Worm (Caenorhabditis elegans): Measurements from ENCODE around the gene rps-9.

The rps-9 gene

DNA sequence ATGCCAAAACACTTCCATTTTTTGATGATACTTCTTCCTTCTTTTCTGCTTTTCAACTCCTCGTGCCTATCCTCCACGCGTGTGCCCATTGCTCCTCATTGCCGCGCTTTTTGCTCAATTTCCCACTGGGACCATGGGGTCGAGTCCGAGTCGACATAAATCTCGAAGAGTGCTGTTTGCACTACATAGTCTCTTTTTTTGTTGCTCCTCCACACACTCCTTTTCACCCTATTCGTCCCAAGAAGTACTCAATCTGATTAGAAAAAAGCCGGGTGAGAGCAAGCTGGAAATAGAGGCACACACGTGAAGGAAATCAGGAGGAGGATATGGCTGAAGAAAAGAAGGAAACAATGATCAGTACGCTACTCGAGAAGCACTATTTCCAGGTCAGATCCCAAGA, 16.4 kb upstream of the rps-9 start, which contains the start of gene arrd-6:
TSS of gene arrd-6 (plus strand) at position 169 of the 400 bp plus-strand sequence.
- TF ChIP-seq nhr-76 (tag; optimal IDR thresholded peaks at IDR 0.05) (no peak), sup-37 (GFP tag; optimal IDR thresholded peaks at IDR 0.05) (no peak), mdl-1 (tag; optimal IDR thresholded peaks at IDR 0.05) (no peak), hpl-2 (GFP tag; optimal IDR thresholded peaks at IDR 0.05) (no peak), nhr-71 (tag; optimal IDR thresholded peaks at IDR 0.05) (no peak), lin-14 (GFP tag; optimal IDR thresholded peaks at IDR 0.05) (peak; percentile 64), hlh-4 (tag; optimal IDR thresholded peaks at IDR 0.05) (no peak), lin-35 (GFP tag; optimal IDR thresholded peaks at IDR 0.05) (no peak)

DNA sequence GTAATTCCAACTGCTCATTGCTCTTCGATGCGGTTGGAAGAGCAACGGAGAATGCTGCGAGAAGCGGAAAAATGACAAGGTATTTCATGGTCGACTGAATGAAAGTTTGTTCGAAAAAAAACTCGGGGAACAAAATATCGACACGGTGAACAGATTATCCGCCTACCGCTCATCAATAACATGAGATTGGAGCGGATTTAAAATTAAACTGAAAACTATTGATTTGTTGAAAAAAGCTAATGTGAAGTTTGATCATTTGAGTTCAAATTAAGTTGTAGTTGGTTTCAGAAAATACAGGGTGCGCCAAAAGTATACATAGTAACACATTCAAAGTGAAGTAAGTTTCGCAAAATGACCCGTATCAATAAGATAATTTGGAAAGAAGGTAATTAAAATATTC, 14.0 kb upstream of the rps-9 start, which contains the start of gene F40F8.4:
TSS of gene F40F8.4 (minus strand) at position 101 of the 400 bp plus-strand sequence.
- TF ChIP-seq tlp-1 (tag; optimal IDR thresholded peaks at IDR 0.05) (no peak), sup-37 (GFP tag; optimal IDR thresholded peaks at IDR 0.05) (no peak), ceh-90 (tag; optimal IDR thresholded peaks at IDR 0.05) (no peak), nhr-76 (tag; optimal IDR thresholded peaks at IDR 0.05) (no peak), ceh-88 (GFP tag; IDR thresholded peaks at IDR 0.05) (no peak), egl-27 (tag; optimal IDR thresholded peaks at IDR 0.05) (no peak), nhr-237 (tag; optimal IDR thresholded peaks at IDR 0.05) (no peak), mef-2 (tag; optimal IDR thresholded peaks at IDR 0.05) (no peak), mep-1 (tag; optimal IDR thresholded peaks at IDR 0.05) (no peak), unc-30 (tag; optimal IDR thresholded peaks at IDR 0.05) (no peak), ceh-82 (tag; optimal IDR thresholded peaks at IDR 0.05) (no peak), lin-15B (tag; optimal IDR thresholded peaks at IDR 0.05) (no peak), elt-3 (tag; optimal IDR thresholded peaks at IDR 0.05) (no peak), nhr-85 (tag) (no peak)

DNA sequence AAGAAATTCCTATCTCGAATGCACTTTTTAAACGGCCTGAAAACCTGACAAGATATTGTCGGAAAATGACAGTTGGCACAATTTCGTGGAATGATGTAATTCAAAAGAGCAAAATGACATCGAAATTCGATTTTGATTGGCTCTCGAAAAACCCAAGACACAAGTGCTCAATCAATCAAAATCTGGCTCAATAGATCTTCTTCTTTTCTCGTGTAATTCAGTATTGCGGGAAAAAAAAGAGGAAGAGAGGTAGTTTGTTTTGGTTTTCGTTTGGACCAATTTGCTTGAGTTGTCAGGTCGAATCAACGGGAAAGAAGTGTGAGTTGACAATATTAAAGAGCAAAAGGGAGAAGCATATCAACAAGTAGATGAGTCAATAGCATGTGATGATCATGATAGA, 9.6 kb upstream of the rps-9 start:
- TF ChIP-seq mab-9 (GFP tag; IDR thresholded peaks at IDR 0.05): no peak
- no peak for TF ChIP-seq fkh-10 (GFP tag; optimal IDR thresholded peaks at IDR 0.05)
- no peak for TF ChIP-seq zag-1 (tag; optimal IDR thresholded peaks at IDR 0.05)
- TF ChIP-seq hlh-17 (GFP tag; optimal IDR thresholded peaks at IDR 0.05; ENCODE audit: borderline replicate concordance): no peak
- TF ChIP-seq hlh-4 (tag; optimal IDR thresholded peaks at IDR 0.05): no peak
- TF ChIP-seq pqm-1 (tag; optimal IDR thresholded peaks at IDR 0.05): no peak
- no peak for TF ChIP-seq ceh-82 (tag; optimal IDR thresholded peaks at IDR 0.05)
- TF ChIP-seq elt-3 (tag; optimal IDR thresholded peaks at IDR 0.05): no peak
- peak in 1 of 2 experiments; percentile 13 for TF ChIP-seq lin-35 (GFP tag; optimal IDR thresholded peaks at IDR 0.05)
- TF ChIP-seq alr-1 (tag; optimal IDR thresholded peaks at IDR 0.05; ENCODE audit: borderline replicate concordance): no peak
- TF ChIP-seq isw-1 (GFP tag; IDR thresholded peaks at IDR 0.05): no peak
- peak; percentile 66 for TF ChIP-seq rnt-1 (tag; optimal IDR thresholded peaks at IDR 0.05)
- TF ChIP-seq mef-2 (tag; optimal IDR thresholded peaks at IDR 0.05): no peak
- no peak for TF ChIP-seq unc-98 (GFP tag; IDR thresholded peaks at IDR 0.05)
- no peak for TF ChIP-seq ztf-11 (tag; optimal IDR thresholded peaks at IDR 0.05)
- TF ChIP-seq ces-1 (GFP tag; optimal IDR thresholded peaks at IDR 0.05): no peak
- TF ChIP-seq lsy-2 (tag; optimal IDR thresholded peaks at IDR 0.05): peak; percentile 31 to 57
- 0 out of 2 replicates have a peak, but pooled peaks have one; percentile 24 for TF ChIP-seq nhr-19 (GFP tag; conservative IDR thresholded peaks at IDR 0.05)
- TF ChIP-seq vab-15 (tag; optimal IDR thresholded peaks at IDR 0.05): peak; percentile 22
- TF ChIP-seq nhr-28 (tag; optimal IDR thresholded peaks at IDR 0.05): no peak
- TF ChIP-seq lin-14 (GFP tag; optimal IDR thresholded peaks at IDR 0.05): peak; percentile 74
- TF ChIP-seq ama-1 (optimal IDR thresholded peaks at IDR 0.05): no peak
- TF ChIP-seq skn-1 (tag; optimal IDR thresholded peaks at IDR 0.05): no peak
- TF ChIP-seq lin-13 (GFP tag; optimal IDR thresholded peaks at IDR 0.05): no peak
- no peak for TF ChIP-seq tbx-2 (tag; optimal IDR thresholded peaks at IDR 0.05)
- no peak for TF ChIP-seq efl-3 (GFP tag; optimal IDR thresholded peaks at IDR 0.05)
- TF ChIP-seq mdl-1 (tag; optimal IDR thresholded peaks at IDR 0.05): no peak
- no peak for TF ChIP-seq Y116A8C.19 (tag; optimal IDR thresholded peaks at IDR 0.05; ENCODE audit: borderline replicate concordance)
- TF ChIP-seq sup-37 (GFP tag; optimal IDR thresholded peaks at IDR 0.05): no peak
- TF ChIP-seq blmp-1 (tag; optimal IDR thresholded peaks at IDR 0.05): no peak
- TF ChIP-seq zip-4 (GFP tag; optimal IDR thresholded peaks at IDR 0.05): no peak
- peak in 1 of 2 experiments; percentile 4 for TF ChIP-seq efl-1 (optimal IDR thresholded peaks at IDR 0.05)
- TF ChIP-seq efl-1 (GFP tag; optimal IDR thresholded peaks at IDR 0.05 in 1 of 2): peak in 1 of 2 experiments; percentile 85
- no peak for TF ChIP-seq snpc-4 (tag; optimal IDR thresholded peaks at IDR 0.05)
- TF ChIP-seq grh-1 (GFP tag; IDR thresholded peaks at IDR 0.05): no peak
- no peak for TF ChIP-seq nhr-85 (tag)
- TF ChIP-seq nhr-47 (tag; optimal IDR thresholded peaks at IDR 0.05): no peak
- TF ChIP-seq nhr-71 (tag; optimal IDR thresholded peaks at IDR 0.05): peak; percentile 67
- no peak for TF ChIP-seq ceh-88 (GFP tag; IDR thresholded peaks at IDR 0.05)
- TF ChIP-seq mep-1 (tag; optimal IDR thresholded peaks at IDR 0.05): no peak

Measured in whole organism, L1 larva.